Fruit fly (Drosophila melanogaster): Measurements from ENCODE around the gene BI-1.

Gene BI-1

dm6 chr3L:8284651-8285050 is 24.1 kb downstream of the BI-1 start (continued):
- TF ChIP-seq CG3838 (GFP tag; optimal IDR thresholded peaks at IDR 0.05) (no peak), crc (GFP tag; optimal IDR thresholded peaks at IDR 0.05) (no peak), en (GFP tag; optimal IDR thresholded peaks at IDR 0.05) (no peak), Oli (tag; optimal IDR thresholded peaks at IDR 0.05) (peak; percentile 18), D (optimal IDR thresholded peaks at IDR 0.05) (no peak), D (GFP tag; optimal IDR thresholded peaks at IDR 0.05) (no peak), Side (GFP tag; optimal IDR thresholded peaks at IDR 0.05) (no peak), CG8089 (GFP tag; optimal IDR thresholded peaks at IDR 0.05) (no peak), CG3281 (GFP tag; optimal IDR thresholded peaks at IDR 0.05) (peak; percentile 30), CG17328 (GFP tag; IDR thresholded peaks at IDR 0.05) (no peak), bigmax (GFP tag; optimal IDR thresholded peaks at IDR 0.05) (no peak), az2 (GFP tag; optimal IDR thresholded peaks at IDR 0.05) (no peak), Dad (GFP tag; optimal IDR thresholded peaks at IDR 0.05) (no peak), CG8359 (GFP tag; optimal IDR thresholded peaks at IDR 0.05; ENCODE audit: borderline replicate concordance) (no peak), CG17359 (tag; optimal IDR thresholded peaks at IDR 0.05) (no peak), CG7963 (GFP tag; IDR thresholded peaks at IDR 0.05; ENCODE audit: partially characterized antibody) (no peak), ci (GFP tag; IDR thresholded peaks at IDR 0.05) (0 out of 3 replicates have a peak, but pooled peaks have one; percentile 16), CG13424 (tag; optimal IDR thresholded peaks at IDR 0.05) (peak; percentile 16), CG7271 (tag; optimal IDR thresholded peaks at IDR 0.05) (no peak), Scr (GFP tag; IDR thresholded peaks at IDR 0.05; ENCODE audit: partially characterized antibody) (no peak), ab (GFP tag; optimal IDR thresholded peaks at IDR 0.05) (no peak), CG1602 (GFP tag; optimal IDR thresholded peaks at IDR 0.05) (no peak), Ptx1 (GFP tag; IDR thresholded peaks at IDR 0.05) (0 out of 2 replicates have a peak, but pooled peaks have one; percentile 33), CG15073 (GFP tag; optimal IDR thresholded peaks at IDR 0.05) (no peak), mam (GFP tag; optimal IDR thresholded peaks at IDR 0.05) (peak; percentile 7), Kr (GFP tag; optimal IDR thresholded peaks at IDR 0.05) (no peak), Ssrp (tag; optimal IDR thresholded peaks at IDR 0.05) (no peak), sqz (GFP tag; optimal IDR thresholded peaks at IDR 0.05) (no peak), CG12659 (GFP tag; optimal IDR thresholded peaks at IDR 0.05) (peak; percentile 18), phol (tag; optimal IDR thresholded peaks at IDR 0.05) (no peak), gsb (GFP tag; IDR thresholded peaks at IDR 0.05) (no peak), pros (GFP tag; optimal IDR thresholded peaks at IDR 0.05) (no peak), unc-4 (GFP tag; IDR thresholded peaks at IDR 0.05; ENCODE audit: partially characterized antibody) (no peak), bcd (GFP tag; optimal IDR thresholded peaks at IDR 0.05) (peak; percentile 26), CG13624 (GFP tag; optimal IDR thresholded peaks at IDR 0.05) (peak; percentile 25), YL-1 (GFP tag; optimal IDR thresholded peaks at IDR 0.05) (no peak), pb (GFP tag; optimal IDR thresholded peaks at IDR 0.05) (no peak), ATbp (GFP tag; optimal IDR thresholded peaks at IDR 0.05) (no peak), CG31224 (GFP tag; IDR thresholded peaks at IDR 0.05) (no peak), CG5953 (GFP tag; IDR thresholded peaks at IDR 0.05) (no peak), cwo (GFP tag; optimal IDR thresholded peaks at IDR 0.05) (peak; percentile 14), CG7357 (GFP tag; IDR thresholded peaks at IDR 0.05) (no peak), sens (GFP tag) (peak; percentile 55), CG14667 (GFP tag; IDR thresholded peaks at IDR 0.05) (peak; percentile 30; the same call in 1 of the 2 replicates), CG17802 (tag; optimal IDR thresholded peaks at IDR 0.05) (no peak), BEAF-32 (GFP tag; optimal IDR thresholded peaks at IDR 0.05) (no peak), ap (GFP tag; IDR thresholded peaks at IDR 0.05) (no peak), Adf1 (GFP tag; IDR thresholded peaks at IDR 0.05) (no peak), exex (tag; optimal IDR thresholded peaks at IDR 0.05) (no peak), pan (optimal IDR thresholded peaks at IDR 0.05) (no peak), pan (GFP tag; optimal IDR thresholded peaks at IDR 0.05 in 1 of 2, IDR thresholded peaks at IDR 0.05 in 1 of 2) (no peak), CG15269 (tag; optimal IDR thresholded peaks at IDR 0.05) (peak; percentile 28)
